Fruit fly (Drosophila melanogaster) whole organism, embryonic: Measurements from ENCODE around the gene Cpr30F.

Source experiments
- Atf-2 ChIP-seq: fragments of 200-800 bp; sonication (Bioruptor generic); optimal IDR thresholded peaks from 2 replicates; lab custom pipeline; 2016; ENCODE audit warnings: missing biosample characterization, missing genetic modification characterization
- Bteb2 ChIP-seq: fragments of 200-800 bp; sonication (Bioruptor generic); optimal IDR thresholded peaks from 2 replicates; lab custom pipeline; 2016; ENCODE audit warnings: missing biosample characterization, missing genetic modification characterization
- CG1024 ChIP-seq: fragments of 200-800 bp; sonication (Bioruptor generic); IDR thresholded peaks from 2 replicates; pipeline ENCODE4 v1.3.6; 2022; ENCODE audit warnings: missing biosample characterization, missing genetic modification characterization
- CG10366 ChIP-seq: fragments of 200-800 bp; sonication (Bioruptor generic); IDR thresholded peaks from 2 replicates; pipeline ENCODE4 v1.3.6; 2022; ENCODE audit warnings: missing biosample characterization, missing genetic modification characterization
- CG10543 ChIP-seq: fragments of 200-800 bp; sonication (Bioruptor generic); optimal IDR thresholded peaks from 3 replicates; lab custom pipeline; 2017; ENCODE audit warnings: missing biosample characterization, mild to moderate bottlenecking, missing genetic modification characterization, moderate library complexity
- CG10565 ChIP-seq: fragments of 200-800 bp; sonication (Bioruptor generic); optimal IDR thresholded peaks from 3 replicates; lab custom pipeline; 2016; ENCODE audit warnings: missing biosample characterization, mild to moderate bottlenecking, missing genetic modification characterization
- CG12659 ChIP-seq: fragments of 200-800 bp; sonication (Bioruptor generic); optimal IDR thresholded peaks from 3 replicates; lab custom pipeline; 2017; ENCODE audit warnings: mild to moderate bottlenecking, missing biosample characterization, missing genetic modification reagents, missing genetic modification characterization
- CG14441 ChIP-seq: fragments of 200-800 bp; sonication (Bioruptor generic); IDR thresholded peaks from 2 replicates; pipeline ENCODE4 v1.3.6; 2022; ENCODE audit warnings: missing biosample characterization, missing genetic modification characterization
- CG15011 ChIP-seq: fragments of 200-800 bp; sonication (Bioruptor generic); optimal IDR thresholded peaks from 3 replicates; lab custom pipeline; 2018; ENCODE audit warnings: missing biosample characterization, mild to moderate bottlenecking, missing genetic modification characterization
- CG15696 ChIP-seq: fragments of 200-800 bp; sonication (Bioruptor generic); optimal IDR thresholded peaks from 2 replicates; lab custom pipeline; 2019; ENCODE audit warnings: missing biosample characterization, mild to moderate bottlenecking, missing genetic modification characterization, moderate library complexity
- CG16863 ChIP-seq: fragments of 200-800 bp; sonication (Bioruptor generic); optimal IDR thresholded peaks from 3 replicates; lab custom pipeline; 2016; ENCODE audit warnings: missing biosample characterization, missing genetic modification characterization
- CG1832 ChIP-seq: fragments of 200-800 bp; sonication (Bioruptor generic); optimal IDR thresholded peaks from 2 replicates; lab custom pipeline; 2017; ENCODE audit warnings: missing biosample characterization, mild to moderate bottlenecking, missing genetic modification characterization, inconsistent platforms
- CG33213 ChIP-seq: fragments of 200-800 bp; sonication (Bioruptor generic); optimal IDR thresholded peaks from 3 replicates; lab custom pipeline; 2016; ENCODE audit warnings: missing biosample characterization, missing genetic modification characterization
- CG3407 ChIP-seq: fragments of 200-800 bp; sonication (Bioruptor generic); optimal IDR thresholded peaks from 2 replicates; lab custom pipeline; 2018; ENCODE audit warnings: missing biosample characterization, mild to moderate bottlenecking, missing genetic modification characterization
- CG34422 ChIP-seq: fragments of 200-800 bp; sonication (Bioruptor generic); IDR thresholded peaks from 3 replicates; pipeline ENCODE4 v1.3.6; 2022; ENCODE audit warnings: missing biosample characterization, missing genetic modification characterization
- CG3838 ChIP-seq: fragments of 200-800 bp; sonication (Bioruptor generic); optimal IDR thresholded peaks from 3 replicates; lab custom pipeline; 2016; ENCODE audit warnings: missing biosample characterization, missing genetic modification characterization
- CG43689 ChIP-seq: fragments of 200-800 bp; sonication (Bioruptor generic); IDR thresholded peaks from 2 replicates; pipeline ENCODE4 v1.3.6; 2022; ENCODE audit warnings: missing biosample characterization, missing genetic modification characterization
- CG4730 ChIP-seq: fragments of 200-800 bp; sonication (Bioruptor generic); IDR thresholded peaks from 2 replicates; pipeline ENCODE4 v1.3.6; 2022; ENCODE audit warnings: missing biosample characterization, missing genetic modification characterization
- CG8281 ChIP-seq: fragments of 200-800 bp; sonication (Bioruptor generic); optimal IDR thresholded peaks from 2 replicates; lab custom pipeline; 2018; ENCODE audit warnings: missing biosample characterization, mild to moderate bottlenecking, missing genetic modification characterization, moderate library complexity
- CG9817 ChIP-seq: fragments of 200-800 bp; sonication (Bioruptor generic); optimal IDR thresholded peaks from 2 replicates; lab custom pipeline; 2018; ENCODE audit warnings: missing biosample characterization, mild to moderate bottlenecking, missing genetic modification characterization, moderate library complexity
- Chrac-16 ChIP-seq: fragments of 200-800 bp; sonication (Bioruptor generic); optimal IDR thresholded peaks from 3 replicates; lab custom pipeline; 2016; ENCODE audit warnings: missing biosample characterization, missing genetic modification characterization
- D19B ChIP-seq: fragments of 200-800 bp; sonication (Bioruptor generic); optimal IDR thresholded peaks from 2 replicates; lab custom pipeline; 2017; ENCODE audit warnings: missing biosample characterization, mild to moderate bottlenecking, missing genetic modification characterization
- E2f1 ChIP-seq: fragments of 200-800 bp; sonication (Bioruptor generic); IDR thresholded peaks from 2 replicates; pipeline ENCODE4 v1.3.6; 2022; ENCODE audit warnings: missing biosample characterization, missing genetic modification characterization
- Fer1 ChIP-seq: fragments of 200-800 bp; sonication (Bioruptor generic); optimal IDR thresholded peaks from 2 replicates; lab custom pipeline; 2017; ENCODE audit warnings: missing biosample characterization, mild to moderate bottlenecking, missing genetic modification characterization
- GATAe ChIP-seq: fragments of 200-800 bp; sonication (Bioruptor generic); conservative IDR thresholded peaks from 2 replicates; pipeline ENCODE4 v1.3.6; 2022; ENCODE audit warnings: missing biosample characterization, missing genetic modification characterization
- Hsf ChIP-seq: fragments of 200-800 bp; sonication (Bioruptor generic); optimal IDR thresholded peaks from 3 replicates; lab custom pipeline; 2016; ENCODE audit warnings: missing biosample characterization, missing genetic modification characterization
- Myb ChIP-seq: fragments of 200-800 bp; sonication (Bioruptor generic); optimal IDR thresholded peaks from 2 replicates; lab custom pipeline; 2016; ENCODE audit warnings: missing biosample characterization, missing genetic modification characterization
- Optix ChIP-seq: fragments of 200-800 bp; sonication (Bioruptor generic); IDR thresholded peaks from 3 replicates; pipeline ENCODE4 v1.3.6; 2022; ENCODE audit warnings: missing biosample characterization, missing genetic modification characterization
- Sox100B ChIP-seq: fragments of 200-800 bp; sonication (Bioruptor generic); optimal IDR thresholded peaks from 3 replicates; lab custom pipeline; 2018; ENCODE audit warnings: missing biosample characterization, mild to moderate bottlenecking, missing genetic modification characterization
- corto ChIP-seq: fragments of 200-800 bp; sonication (Bioruptor generic); optimal IDR thresholded peaks from 2 replicates; lab custom pipeline; 2016; ENCODE audit warnings: missing biosample characterization, mild to moderate bottlenecking, missing genetic modification characterization, moderate library complexity
- da ChIP-seq: fragments of 200-800 bp; sonication (Bioruptor generic); optimal IDR thresholded peaks from 2 replicates; lab custom pipeline; 2016; ENCODE audit warnings: missing biosample characterization, missing genetic modification characterization
- dimm ChIP-seq: fragments of 200-800 bp; sonication (Bioruptor generic); IDR thresholded peaks from 2 replicates; pipeline ENCODE4 v1.3.6; 2022; ENCODE audit warnings: missing biosample characterization, missing genetic modification characterization
- disco-r ChIP-seq: fragments of 200-800 bp; sonication (Bioruptor generic); optimal IDR thresholded peaks from 2 replicates; lab custom pipeline; 2016; ENCODE audit warnings: missing biosample characterization, missing genetic modification characterization
- ftz-f1 ChIP-seq: fragments of 200-800 bp; sonication (Bioruptor generic); optimal IDR thresholded peaks from 2 replicates; lab custom pipeline; 2016; ENCODE audit warnings: missing biosample characterization, missing genetic modification characterization
- gfzf ChIP-seq: fragments of 200-800 bp; sonication (Bioruptor generic); optimal IDR thresholded peaks from 2 replicates; lab custom pipeline; 2016; ENCODE audit warnings: missing biosample characterization, mild to moderate bottlenecking, missing genetic modification characterization, moderate library complexity
- gro ChIP-seq: fragments of 200-800 bp; sonication (Bioruptor generic); optimal IDR thresholded peaks from 2 replicates; lab custom pipeline; 2016; ENCODE audit warnings: missing biosample characterization, missing genetic modification characterization
- gsb ChIP-seq: fragments of 200-800 bp; sonication (Bioruptor generic); IDR thresholded peaks from 2 replicates; pipeline ENCODE4 v1.3.6; 2022; ENCODE audit warnings: missing biosample characterization, missing genetic modification characterization
- ind ChIP-seq: fragments of 200-800 bp; sonication (Bioruptor generic); optimal IDR thresholded peaks from 3 replicates; lab custom pipeline; 2016; ENCODE audit warnings: missing biosample characterization, missing genetic modification characterization
- insv ChIP-seq, 2 experiments: fragments of 200-800 bp; sonication (Bioruptor generic); optimal IDR thresholded peaks; 3 replicates each; lab custom pipeline; 2016 to 2018; ENCODE audit warnings: missing biosample characterization in 2 of 2, missing genetic modification characterization in 2 of 2
- jumu ChIP-seq: fragments of 200-800 bp; sonication (Bioruptor generic); optimal IDR thresholded peaks from 3 replicates; lab custom pipeline; 2016; ENCODE audit warnings: missing biosample characterization, missing genetic modification characterization
- lbe ChIP-seq: fragments of 200-800 bp; sonication (Bioruptor generic); optimal IDR thresholded peaks from 2 replicates; lab custom pipeline; 2016; ENCODE audit warnings: missing biosample characterization, mild to moderate bottlenecking, missing genetic modification characterization
- lmd ChIP-seq: fragments of 200-800 bp; sonication (Bioruptor generic); IDR thresholded peaks from 2 replicates; pipeline ENCODE4 v1.3.6; 2022; ENCODE audit warnings: missing biosample characterization, missing genetic modification characterization
- oc ChIP-seq: fragments of 200-800 bp; sonication (Bioruptor generic); optimal IDR thresholded peaks from 2 replicates; lab custom pipeline; 2018; ENCODE audit warnings: missing biosample characterization, mild to moderate bottlenecking, missing genetic modification characterization, moderate library complexity
- org-1 ChIP-seq: fragments of 200-800 bp; sonication (Bioruptor generic); optimal IDR thresholded peaks from 2 replicates; lab custom pipeline; 2017; ENCODE audit warnings: missing biosample characterization, missing genetic modification characterization
- pan ChIP-seq, 4 experiments: fragments of >200 bp in 3 of 4; fragments of 200-800 bp in 1 of 4; sonication (Bioruptor generic) in 1 of 4; optimal IDR thresholded peaks in 3 of 4; IDR thresholded peaks in 1 of 4; 2 replicates each; pipeline versions ENCODE4 v1.3.6 to Lab custom; 2017 to 2022; ENCODE audit warnings: missing biosample characterization in 2 of 4, missing genetic modification characterization in 2 of 4, mixed read lengths in 1 of 4
- sd ChIP-seq: fragments of 200-800 bp; sonication (Bioruptor generic); optimal IDR thresholded peaks from 3 replicates; lab custom pipeline; 2018; ENCODE audit warnings: missing biosample characterization, mild to moderate bottlenecking, missing genetic modification characterization, moderate library complexity
- tna ChIP-seq: fragments of 200-800 bp; sonication (Bioruptor generic); IDR thresholded peaks from 2 replicates; pipeline ENCODE4 v1.3.6; 2022; ENCODE audit warnings: missing biosample characterization, missing genetic modification characterization; ENCODE audit not compliant: partially characterized antibody
- twi ChIP-seq: fragments of 200-800 bp; optimal IDR thresholded peaks from 2 replicates; lab custom pipeline; 2019; ENCODE audit warnings: missing biosample characterization, mild to moderate bottlenecking, missing genetic modification characterization, moderate library complexity
- wdn ChIP-seq: fragments of 200-800 bp; sonication (Bioruptor generic); IDR thresholded peaks from 2 replicates; pipeline ENCODE4 v1.3.6; 2022; ENCODE audit warnings: missing biosample characterization, missing genetic modification characterization
- zen ChIP-seq: fragments of 200-800 bp; sonication (Bioruptor generic); optimal IDR thresholded peaks from 3 replicates; lab custom pipeline; 2018; ENCODE audit warnings: missing biosample characterization, mild to moderate bottlenecking, missing genetic modification characterization, moderate library complexity
- zen2 ChIP-seq: fragments of 200-800 bp; sonication (Bioruptor generic); IDR thresholded peaks from 3 replicates; pipeline ENCODE4 v1.3.6; 2022; ENCODE audit warnings: missing biosample characterization, missing genetic modification characterization; ENCODE audit not compliant: partially characterized antibody

Gene Cpr30F

dm6 chr2L:9937908-9938307, 4.9 kb upstream of the Cpr30F start, which contains the start of gene Arglu1 (continued):
- TF ChIP-seq lmd (GFP tag; lab: Robert Waterston, UW) (peak; percentile 26; the same call in 1 of the 2 replicates), sd (tag; lab: Kevin White, UChicago) (no peak), CG3407 (no peak), CG33213 (peak; percentile 37), pan (optimal IDR thresholded peaks at IDR 0.05; lab: Kevin White, UChicago) (no peak), pan (GFP tag; optimal IDR thresholded peaks at IDR 0.05 in 1 of 2, IDR thresholded peaks at IDR 0.05 in 1 of 2) (peak in 1 of 2 experiments; percentile 41), gfzf (GFP tag; lab: Kevin White, UChicago) (peak; percentile 67), corto (GFP tag; lab: Kevin White, UChicago) (no peak), CG10565 (GFP tag; lab: Kevin White, UChicago) (no peak), org-1 (GFP tag; lab: Kevin White, UChicago) (no peak), tna (no peak), ftz-f1 (GFP tag; lab: Kevin White, UChicago) (no peak), zen (tag; lab: Kevin White, UChicago) (no peak), lbe (GFP tag; lab: Kevin White, UChicago) (peak; percentile 29), CG10543 (no peak), CG34422 (GFP tag; lab: Robert Waterston, UW) (peak; percentile 64; the same call in 1 of the 3 replicates), CG8281 (tag; lab: Kevin White, UChicago) (no peak), CG4730 (no peak), disco-r (GFP tag; lab: Kevin White, UChicago) (no peak), D19B (GFP tag; lab: Kevin White, UChicago) (no peak), CG15011 (GFP tag; lab: Kevin White, UChicago) (no peak), CG12659 (GFP tag; lab: Kevin White, UChicago) (no peak), Sox100B (GFP tag; lab: Kevin White, UChicago) (no peak), zen2 (GFP tag; lab: Robert Waterston, UW) (0 out of 3 replicates have a peak, but pooled peaks have one; percentile 23), GATAe (no peak), CG16863 (GFP tag; lab: Kevin White, UChicago) (no peak), oc (no peak), CG1832 (no peak), gsb (no peak), da (no peak), Chrac-16 (GFP tag; lab: Kevin White, UChicago) (no peak), wdn (GFP tag; lab: Robert Waterston, UW) (no peak), Atf-2 (GFP tag; lab: Kevin White, UChicago) (no peak), CG10366 (GFP tag; lab: Robert Waterston, UW) (no peak), CG43689 (GFP tag; lab: Robert Waterston, UW) (no peak), CG1024 (GFP tag; lab: Robert Waterston, UW) (no peak), Optix (GFP tag; lab: Robert Waterston, UW) (no peak), CG3838 (GFP tag; lab: Kevin White, UChicago) (no peak), CG14441 (no peak), Bteb2 (GFP tag; lab: Kevin White, UChicago) (no peak), gro (peak; percentile 20), twi (no peak), Myb (GFP tag; lab: Kevin White, UChicago) (peak; percentile 26), dimm (GFP tag; lab: Robert Waterston, UW) (no peak), CG9817 (tag; lab: Kevin White, UChicago) (no peak), CG15696 (tag; lab: Kevin White, UChicago) (no peak), insv (GFP tag; optimal IDR thresholded peaks at IDR 0.05; lab: Kevin White, UChicago) (no peak), Hsf (GFP tag; lab: Kevin White, UChicago) (no peak), jumu (GFP tag; lab: Kevin White, UChicago) (peak; percentile 26), ind (no peak), E2f1 (GFP tag; lab: Robert Waterston, UW) (no peak), Fer1 (GFP tag; lab: Kevin White, UChicago) (no peak)
